Fruit fly (Drosophila melanogaster) whole organism, embryonic: ENCODE measurements around the gene Cpr78Cb.
A peak's percentile ranks its signal among the peaks of the same experiment; 100 is the strongest.

Experiments used
- CG10209 ChIP-seq: fragments of 200-800 bp; sonication (Bioruptor generic); optimal IDR thresholded peaks from 3 replicates; lab custom pipeline; 2017; ENCODE audit warnings: missing biosample characterization, mild to moderate bottlenecking, missing genetic modification characterization, missing genetic modification reagents
- CG14860 ChIP-seq: fragments of 200-800 bp; sonication (Bioruptor generic); IDR thresholded peaks from 3 replicates; pipeline ENCODE4 v1.3.6; 2022; ENCODE audit warnings: missing biosample characterization, missing genetic modification characterization; ENCODE audit not compliant: partially characterized antibody
- CG17912 ChIP-seq: fragments of 200-800 bp; sonication (Bioruptor generic); optimal IDR thresholded peaks from 2 replicates; lab custom pipeline; 2018; ENCODE audit warnings: missing biosample characterization, mild to moderate bottlenecking, missing genetic modification characterization
- CG2120 ChIP-seq: fragments of 200-800 bp; sonication (Bioruptor generic); optimal IDR thresholded peaks from 3 replicates; lab custom pipeline; 2016; ENCODE audit warnings: missing biosample characterization, missing genetic modification characterization
- Hand ChIP-seq: fragments of 200-800 bp; sonication (Bioruptor generic); optimal IDR thresholded peaks from 2 replicates; lab custom pipeline; 2017; ENCODE audit warnings: mild to moderate bottlenecking, missing biosample characterization, missing genetic modification reagents, missing genetic modification characterization
- MTF-1 ChIP-seq: fragments of 200-800 bp; sonication (Bioruptor generic); optimal IDR thresholded peaks from 2 replicates; lab custom pipeline; 2018; ENCODE audit warnings: missing biosample characterization, mild to moderate bottlenecking, missing genetic modification characterization, borderline replicate concordance
- bbx ChIP-seq: fragments of 200-800 bp; sonication (Bioruptor generic); IDR thresholded peaks from 2 replicates; pipeline ENCODE4 v1.3.6; 2022; ENCODE audit warnings: missing biosample characterization, missing genetic modification characterization; ENCODE audit not compliant: partially characterized antibody
- pan ChIP-seq, 4 experiments: fragments of >200 bp in 3 of 4; fragments of 200-800 bp in 1 of 4; sonication (Bioruptor generic) in 1 of 4; optimal IDR thresholded peaks in 3 of 4; IDR thresholded peaks in 1 of 4; 2 replicates each; pipeline versions ENCODE4 v1.3.6 to Lab custom; 2017 to 2022; ENCODE audit warnings: missing biosample characterization in 2 of 4, missing genetic modification characterization in 2 of 4, mixed read lengths in 1 of 4
- salm ChIP-seq: fragments of 200-800 bp; sonication (Bioruptor generic); optimal IDR thresholded peaks from 2 replicates; lab custom pipeline; 2018; ENCODE audit warnings: missing biosample characterization, mild to moderate bottlenecking, missing genetic modification characterization

DNA sequence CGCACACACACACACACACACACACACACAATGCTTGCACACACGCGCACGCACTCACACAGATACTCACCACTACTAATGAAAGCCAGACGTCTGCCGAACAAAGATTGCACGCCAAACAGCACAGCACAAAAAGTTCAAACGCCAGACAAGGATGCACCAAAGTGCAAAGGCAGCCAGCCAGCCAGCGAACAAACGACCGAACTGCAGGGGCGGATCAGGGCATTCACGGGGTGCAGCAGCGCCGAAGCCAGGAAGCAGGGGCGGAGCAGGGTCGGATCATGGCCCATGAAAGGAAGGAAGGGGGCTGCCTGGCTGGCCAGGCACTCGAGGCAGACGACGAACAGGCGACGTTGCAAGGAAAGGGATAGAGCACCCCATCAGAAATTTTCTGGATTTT lies 41.8 kb upstream of the Cpr78Cb start:
- no peak for TF ChIP-seq CG17912 (GFP tag; lab: Kevin White, UChicago)
- no peak for TF ChIP-seq CG10209 (GFP tag; lab: Kevin White, UChicago)
- TF ChIP-seq salm (tag; lab: Kevin White, UChicago), result no peak
- no peak for TF ChIP-seq MTF-1 (GFP tag; lab: Kevin White, UChicago)
- TF ChIP-seq bbx (GFP tag; lab: Robert Waterston, UW), result peak; percentile 33; the same call in 1 of the 2 replicates
- TF ChIP-seq CG14860 (GFP tag; lab: Robert Waterston, UW), result no peak
- TF ChIP-seq pan (optimal IDR thresholded peaks at IDR 0.05; lab: Kevin White, UChicago), result no peak
- TF ChIP-seq pan (GFP tag; optimal IDR thresholded peaks at IDR 0.05 in 1 of 2, IDR thresholded peaks at IDR 0.05 in 1 of 2), result no peak
- no peak for TF ChIP-seq CG2120 (GFP tag; lab: Kevin White, UChicago)
- no peak for TF ChIP-seq Hand (GFP tag; lab: Kevin White, UChicago)
